Fruit fly (Drosophila melanogaster): Measurements from ENCODE around the gene CG12237.

Gene CG12237

dm6 chrX:19615990-19616663 lies 26.5 kb downstream of the CG12237 start, which contains the start of gene CG14210:
Gene CG14210 (plus strand): TSS chrX:19616196.
- peak; percentile 57 for TF ChIP-seq BEAF-32 (GFP tag; optimal IDR thresholded peaks at IDR 0.05)
- TF ChIP-seq CG7963 (GFP tag; IDR thresholded peaks at IDR 0.05; ENCODE audit: partially characterized antibody): peak; percentile 66; the same call in 2 of the 3 replicates
- TF ChIP-seq mirr (GFP tag; optimal IDR thresholded peaks at IDR 0.05): peak; percentile 8
- peak; percentile 25 for TF ChIP-seq sug (tag; optimal IDR thresholded peaks at IDR 0.05)
- TF ChIP-seq al (GFP tag; IDR thresholded peaks at IDR 0.05): no peak
- TF ChIP-seq HmgZ (tag; optimal IDR thresholded peaks at IDR 0.05): peak; percentile 7
- TF ChIP-seq CG18764 (GFP tag; optimal IDR thresholded peaks at IDR 0.05): no peak
- 0 out of 3 replicates have a peak, but pooled peaks have one; percentile 53 for TF ChIP-seq mld (GFP tag; IDR thresholded peaks at IDR 0.05; ENCODE audit: partially characterized antibody)
- peak; percentile 48; the same call in 1 of the 2 replicates for TF ChIP-seq inv (GFP tag; IDR thresholded peaks at IDR 0.05; ENCODE audit: partially characterized antibody)
- 0 out of 4 replicates have a peak, but pooled peaks have one; percentile 55 for TF ChIP-seq chinmo (GFP tag; IDR thresholded peaks at IDR 0.05; ENCODE audit: partially characterized antibody)
- TF ChIP-seq pros (GFP tag; optimal IDR thresholded peaks at IDR 0.05): no peak
- TF ChIP-seq Lpt (GFP tag; optimal IDR thresholded peaks at IDR 0.05): no peak
- TF ChIP-seq nerfin-2 (GFP tag; IDR thresholded peaks at IDR 0.05; ENCODE audit: partially characterized antibody): peak; percentile 56; the same call in 1 of the 2 replicates
- TF ChIP-seq CG16813 (GFP tag; IDR thresholded peaks at IDR 0.05; ENCODE audit: partially characterized antibody): peak; percentile 62
- TF ChIP-seq CG9932 (GFP tag; IDR thresholded peaks at IDR 0.05): no peak
- TF ChIP-seq stwl (tag; optimal IDR thresholded peaks at IDR 0.05): peak; percentile 40
- TF ChIP-seq D19B (GFP tag; optimal IDR thresholded peaks at IDR 0.05): no peak
- TF ChIP-seq crp (GFP tag; optimal IDR thresholded peaks at IDR 0.05): peak; percentile 3 to 84
- no peak for TF ChIP-seq ase (GFP tag; IDR thresholded peaks at IDR 0.05)
- TF ChIP-seq ssp (GFP tag; IDR thresholded peaks at IDR 0.05): no peak
- no peak for TF ChIP-seq CG3726 (GFP tag; IDR thresholded peaks at IDR 0.05)
- no peak for TF ChIP-seq D19A (tag; optimal IDR thresholded peaks at IDR 0.05)
- peak; percentile 71 for TF ChIP-seq Bgb (GFP tag; IDR thresholded peaks at IDR 0.05; ENCODE audit: partially characterized antibody)
- TF ChIP-seq dm (GFP tag; optimal IDR thresholded peaks at IDR 0.05): peak; percentile 90
- peak; percentile 69 for TF ChIP-seq Max (GFP tag; optimal IDR thresholded peaks at IDR 0.05)
- TF ChIP-seq pfk (GFP tag; optimal IDR thresholded peaks at IDR 0.05): peak; percentile 70
- TF ChIP-seq Nf-YC (tag; optimal IDR thresholded peaks at IDR 0.05): no peak
- TF ChIP-seq Dll (GFP tag; IDR thresholded peaks at IDR 0.05; ENCODE audit: partially characterized antibody): peak; percentile 62; the same call in 3 of the 4 replicates
- no peak for TF ChIP-seq pum (GFP tag; optimal IDR thresholded peaks at IDR 0.05)
- TF ChIP-seq chn (GFP tag; optimal IDR thresholded peaks at IDR 0.05): no peak
- peak; percentile 12 for TF ChIP-seq CG14710 (tag; optimal IDR thresholded peaks at IDR 0.05)
- no peak for TF ChIP-seq pita (GFP tag; optimal IDR thresholded peaks at IDR 0.05)
- TF ChIP-seq CG10267 (tag; optimal IDR thresholded peaks at IDR 0.05): peak; percentile 9
- TF ChIP-seq tin (GFP tag; optimal IDR thresholded peaks at IDR 0.05): no peak
- TF ChIP-seq Doc3 (GFP tag; IDR thresholded peaks at IDR 0.05; ENCODE audit: partially characterized antibody): peak; percentile 49; the same call in 2 of the 3 replicates
- no peak for TF ChIP-seq CG42726 (GFP tag; IDR thresholded peaks at IDR 0.05; ENCODE audit: partially characterized antibody)
- no peak for TF ChIP-seq Optix (GFP tag; IDR thresholded peaks at IDR 0.05)
- TF ChIP-seq CG34224 (GFP tag; IDR thresholded peaks at IDR 0.05; ENCODE audit: partially characterized antibody): peak; percentile 73
- TF ChIP-seq MESR4 (GFP tag; optimal IDR thresholded peaks at IDR 0.05): peak; percentile 57
- no peak for TF ChIP-seq CG11560 (tag; IDR thresholded peaks at IDR 0.05)
- TF ChIP-seq Ets97D (GFP tag; optimal IDR thresholded peaks at IDR 0.05): peak; percentile 32
- TF ChIP-seq hbn (GFP tag; IDR thresholded peaks at IDR 0.05; ENCODE audit: partially characterized antibody): peak; percentile 60
- no peak for TF ChIP-seq bsh (GFP tag; optimal IDR thresholded peaks at IDR 0.05)
- TF ChIP-seq YL-1 (GFP tag; optimal IDR thresholded peaks at IDR 0.05): peak; percentile 52
- no peak for TF ChIP-seq CG8924 (tag; optimal IDR thresholded peaks at IDR 0.05)
- peak; percentile 37 for TF ChIP-seq CG17186 (GFP tag; optimal IDR thresholded peaks at IDR 0.05)
- no peak for TF ChIP-seq gsb-n (tag; optimal IDR thresholded peaks at IDR 0.05)

Data from whole organism, embryonic.